Fruit fly (Drosophila melanogaster) S2 (cell line): Measurements from ENCODE around the gene CG7294.

Experiments
- CG8478 ChIP-seq: fragments of >200 bp; optimal IDR thresholded peaks from 2 replicates; lab custom pipeline; 2018
- CTCF ChIP-seq, 2 experiments: fragments of >200 bp; optimal IDR thresholded peaks; 2 replicates each; lab custom pipeline; 2018

DNA sequence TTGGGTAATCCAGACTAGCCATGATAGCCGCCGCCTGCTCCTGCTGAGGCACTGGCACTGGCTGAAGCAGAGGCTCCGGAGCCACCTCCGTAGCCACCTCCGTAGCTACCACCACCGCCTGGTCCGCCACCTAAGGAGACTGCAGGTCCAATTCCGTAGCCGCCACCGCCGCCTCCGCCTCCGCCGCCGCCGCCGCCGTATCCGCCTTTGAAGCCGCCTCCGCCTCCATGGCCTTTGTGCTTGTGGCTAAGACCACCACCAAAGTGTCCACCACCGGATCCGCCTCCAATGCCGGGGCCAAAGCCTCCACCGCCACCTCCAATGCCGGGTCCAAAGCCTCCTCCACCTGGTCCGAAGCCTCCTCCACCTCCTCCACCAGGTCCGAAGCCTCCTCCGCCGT is 3.9 kb upstream of the CG7294 start:
- TF ChIP-seq CTCF (optimal IDR thresholded peaks at IDR 0.05; lab: Kevin White, UChicago) (no peak), CG8478 (lab: Kevin White, UChicago) (no peak)
